Fruit fly (Drosophila melanogaster): ENCODE measurements around the gene CG32263.

CG32263 gene

dm6 chr3L:3765782-3766520 is 45.0 kb downstream of the CG32263 start (continued):
- TF ChIP-seq zen (tag; optimal IDR thresholded peaks at IDR 0.05) (no peak), jumu (GFP tag; optimal IDR thresholded peaks at IDR 0.05) (peak; percentile 25), Sox100B (GFP tag; optimal IDR thresholded peaks at IDR 0.05) (peak; percentile 76), CG1024 (GFP tag; IDR thresholded peaks at IDR 0.05) (peak; percentile 51), CG4282 (GFP tag; optimal IDR thresholded peaks at IDR 0.05) (no peak), corto (GFP tag; optimal IDR thresholded peaks at IDR 0.05) (peak; percentile 3), CG11093 (GFP tag; IDR thresholded peaks at IDR 0.05) (peak; percentile 22; the same call in 1 of the 3 replicates), az2 (GFP tag; optimal IDR thresholded peaks at IDR 0.05) (peak; percentile 56), scrt (GFP tag; optimal IDR thresholded peaks at IDR 0.05) (peak; percentile 52), NfI (GFP tag; optimal IDR thresholded peaks at IDR 0.05) (peak; percentile 68), ac (GFP tag; optimal IDR thresholded peaks at IDR 0.05) (no peak), nau (GFP tag; optimal IDR thresholded peaks at IDR 0.05) (peak; percentile 50), CG13775 (GFP tag; optimal IDR thresholded peaks at IDR 0.05) (peak; percentile 37), ems (GFP tag; optimal IDR thresholded peaks at IDR 0.05) (peak; percentile 2), CG15479 (GFP tag; optimal IDR thresholded peaks at IDR 0.05) (no peak), CG34376 (GFP tag; optimal IDR thresholded peaks at IDR 0.05) (peak; percentile 15), tio (GFP tag; optimal IDR thresholded peaks at IDR 0.05) (peak; percentile 68), ttk (GFP tag; IDR thresholded peaks at IDR 0.05) (peak; percentile 66), CG7556 (GFP tag; optimal IDR thresholded peaks at IDR 0.05) (peak; percentile 79), Camta (GFP tag; optimal IDR thresholded peaks at IDR 0.05) (peak; percentile 1), lbe (GFP tag; optimal IDR thresholded peaks at IDR 0.05) (no peak), Tbp (GFP tag; optimal IDR thresholded peaks at IDR 0.05) (no peak), CG4820 (GFP tag; optimal IDR thresholded peaks at IDR 0.05) (peak; percentile 32), Hand (GFP tag; optimal IDR thresholded peaks at IDR 0.05) (peak; percentile 26), chm (GFP tag; IDR thresholded peaks at IDR 0.05) (0 out of 2 replicates have a peak, but pooled peaks have one; percentile 22), CHES-1-like (GFP tag; optimal IDR thresholded peaks at IDR 0.05) (peak; percentile 17), NC2β (GFP tag; optimal IDR thresholded peaks at IDR 0.05) (peak; percentile 18), crol (GFP tag; IDR thresholded peaks at IDR 0.05) (no peak), Nf-YC (tag; optimal IDR thresholded peaks at IDR 0.05) (peak; percentile 76), dimm (GFP tag; IDR thresholded peaks at IDR 0.05) (peak; percentile 50; the same call in 1 of the 2 replicates), CkIIα-i1 (GFP tag; IDR thresholded peaks at IDR 0.05) (no peak), tin (GFP tag; optimal IDR thresholded peaks at IDR 0.05) (peak; percentile 27), Spps (tag; optimal IDR thresholded peaks at IDR 0.05) (no peak), CG6254 (GFP tag; optimal IDR thresholded peaks at IDR 0.05) (peak; percentile 15), CG4404 (GFP tag; IDR thresholded peaks at IDR 0.05) (no peak), CG11695 (GFP tag; IDR thresholded peaks at IDR 0.05) (peak; percentile 71; the same call in 2 of the 3 replicates), E2f2 (GFP tag; IDR thresholded peaks at IDR 0.05) (peak; percentile 55), fd3F (GFP tag; optimal IDR thresholded peaks at IDR 0.05) (peak; percentile 82), CG6683 (GFP tag; optimal IDR thresholded peaks at IDR 0.05) (peak; percentile 23), Rx (GFP tag; IDR thresholded peaks at IDR 0.05) (peak; percentile 62), pros (GFP tag; optimal IDR thresholded peaks at IDR 0.05) (peak; percentile 44), CG17361 (GFP tag; IDR thresholded peaks at IDR 0.05) (peak; percentile 72), D19B (GFP tag; optimal IDR thresholded peaks at IDR 0.05) (peak; percentile 64), CG31388 (GFP tag; optimal IDR thresholded peaks at IDR 0.05) (no peak), trh (GFP tag; optimal IDR thresholded peaks at IDR 0.05) (no peak), Lim3 (GFP tag; IDR thresholded peaks at IDR 0.05) (no peak; the same call in 1 of the 2 replicates), CG15514 (GFP tag; optimal IDR thresholded peaks at IDR 0.05) (peak; percentile 48), CG8924 (tag; optimal IDR thresholded peaks at IDR 0.05) (peak; percentile 85), CG6791 (GFP tag; IDR thresholded peaks at IDR 0.05; ENCODE audit: partially characterized antibody) (no peak), gsb (GFP tag; IDR thresholded peaks at IDR 0.05) (peak; percentile 56)

Data from whole organism, embryonic.